Worm (Caenorhabditis elegans) whole organism, L4/young adult: ENCODE data around the gene F52H2.1.

Experiments used
- W03F9.2 ChIP-seq: fragments of 150-350 bp; optimal IDR thresholded peaks from 2 replicates; lab custom pipeline; 2014; ENCODE audit warnings: missing biosample characterization, missing genetic modification characterization
- dao-5 ChIP-seq: sonication (generic microtip); optimal IDR thresholded peaks from 2 replicates; lab custom pipeline; 2016; ENCODE audit warnings: missing genotype, missing genetic modification characterization, moderate library complexity, missing compliant biosample characterization
- him-1 ChIP-seq: sonication (generic microtip); optimal IDR thresholded peaks from 2 replicates; lab custom pipeline; 2016; ENCODE audit warnings: missing genotype, missing genetic modification reagents, missing genetic modification characterization, missing compliant biosample characterization

DNA sequence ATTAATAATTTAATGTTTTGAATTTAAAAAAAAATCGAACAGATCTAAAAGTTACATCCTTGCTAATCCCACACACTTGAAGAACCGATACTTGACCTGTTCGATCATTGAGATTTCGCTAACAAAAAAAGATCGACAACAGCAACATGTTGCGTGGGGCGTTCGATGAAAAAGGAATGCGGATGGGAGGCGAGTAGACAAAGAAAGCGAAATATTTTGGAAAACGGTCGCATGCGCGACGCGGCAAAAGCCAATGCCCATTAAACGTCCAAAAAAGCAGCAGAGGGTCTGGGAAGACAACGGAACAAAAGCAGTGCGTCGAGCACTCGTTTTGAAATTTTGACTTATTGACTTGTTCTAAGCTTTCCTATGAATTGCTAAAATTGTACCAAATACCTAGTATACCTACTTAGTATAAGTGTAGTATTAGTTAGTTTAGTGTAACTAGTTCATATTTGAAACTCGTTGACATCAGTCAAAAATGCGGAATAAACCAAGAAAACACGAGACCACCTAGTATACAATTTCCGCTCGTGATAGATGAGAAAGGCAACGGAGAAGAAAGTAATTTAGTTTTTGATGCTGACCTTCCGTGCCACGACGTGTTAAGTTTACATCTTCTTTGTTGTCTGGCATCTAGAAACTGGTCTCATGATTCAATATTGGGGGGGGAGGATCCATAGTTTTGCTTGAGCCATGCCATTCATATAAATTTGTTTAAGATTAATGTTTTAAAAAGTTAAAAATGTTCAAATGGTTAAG, 9.1 kb downstream of the F52H2.1 start:
- no peak for TF ChIP-seq him-1 (tag; lab: Kevin White, UChicago)
- TF ChIP-seq W03F9.2: no peak
- TF ChIP-seq dao-5: no peak
